Fruit fly (Drosophila melanogaster) whole organism, wandering third instar larva: Measurements from ENCODE around the gene CG33635.

Experiments
- Abd-B ChIP-seq: fragments of >200 bp; optimal IDR thresholded peaks from 2 replicates; lab custom pipeline; 2017; ENCODE audit warnings: missing biosample characterization, missing genetic modification characterization
- CG32264 ChIP-seq: fragments of 200-800 bp; sonication (Bioruptor generic); optimal IDR thresholded peaks from 2 replicates; lab custom pipeline; 2016; ENCODE audit warnings: missing biosample characterization, missing genetic modification characterization
- CG9705 ChIP-seq: fragments of 200-800 bp; sonication (Bioruptor generic); optimal IDR thresholded peaks from 2 replicates; lab custom pipeline; 2018; ENCODE audit warnings: missing biosample characterization, mild to moderate bottlenecking, missing genetic modification characterization
- CrebA ChIP-seq: fragments of 200-800 bp; sonication (Bioruptor generic); optimal IDR thresholded peaks from 2 replicates; lab custom pipeline; 2016; ENCODE audit warnings: missing biosample characterization, mild to moderate bottlenecking, missing genetic modification characterization, borderline replicate concordance
- Dfd ChIP-seq: fragments of >200 bp; optimal IDR thresholded peaks from 2 replicates; lab custom pipeline; 2017; ENCODE audit warnings: missing biosample characterization, missing genetic modification characterization
- Dif ChIP-seq: fragments of 200-275, 200-300 bp; sonication (Bioruptor generic); optimal IDR thresholded peaks from 2 replicates; lab custom pipeline; 2018; ENCODE audit warnings: missing biosample characterization, missing genetic modification characterization; ENCODE audit not compliant: partially characterized antibody
- GATAd ChIP-seq: sonication (Bioruptor generic); optimal IDR thresholded peaks from 2 replicates; lab custom pipeline; 2016; ENCODE audit warnings: missing biosample characterization, missing genetic modification characterization
- HLH106 ChIP-seq: fragments of 200-800 bp; optimal IDR thresholded peaks from 3 replicates; lab custom pipeline; 2019; ENCODE audit warnings: missing biosample characterization, mild to moderate bottlenecking, missing genetic modification characterization, moderate library complexity
- Hnf4 ChIP-seq: fragments of 200-800 bp; sonication (Bioruptor generic); optimal IDR thresholded peaks from 2 replicates; lab custom pipeline; 2016; ENCODE audit warnings: missing biosample characterization, mild to moderate bottlenecking, missing genetic modification characterization
- Hr78 ChIP-seq: fragments of >200 bp; optimal IDR thresholded peaks from 2 replicates; lab custom pipeline; 2017; ENCODE audit warnings: missing biosample characterization, missing genetic modification characterization
- Hr83 ChIP-seq: fragments of 200-300 bp; sonication (Bioruptor generic); optimal IDR thresholded peaks from 2 replicates; lab custom pipeline; 2016; ENCODE audit warnings: missing biosample characterization, mild to moderate bottlenecking, missing genetic modification characterization, moderate library complexity; ENCODE audit not compliant: poor library complexity, severe bottlenecking
- Jra ChIP-seq: sonication (Bioruptor generic); optimal IDR thresholded peaks from 2 replicates; lab custom pipeline; 2016; ENCODE audit warnings: missing biosample characterization, missing genetic modification characterization
- Mio ChIP-seq: sonication (Bioruptor generic); optimal IDR thresholded peaks from 2 replicates; lab custom pipeline; 2016; ENCODE audit warnings: missing biosample characterization, missing genetic modification characterization
- Myc ChIP-seq: fragments of >200 bp; optimal IDR thresholded peaks from 2 replicates; lab custom pipeline; 2017
- N ChIP-seq: fragments of >200 bp; optimal IDR thresholded peaks from 2 replicates; lab custom pipeline; 2018; ENCODE audit warnings: missing biosample characterization, missing external identifiers, missing genetic modification characterization
- OdsH ChIP-seq: fragments of 200-800 bp; sonication (Bioruptor generic); optimal IDR thresholded peaks from 2 replicates; lab custom pipeline; 2016; ENCODE audit warnings: missing biosample characterization, mild to moderate bottlenecking, missing genetic modification characterization
- Rel ChIP-seq, 2 experiments: fragments of 200-800 bp; sonication (Bioruptor generic) in 1 of 2; optimal IDR thresholded peaks; 2 replicates in 1 of 2; 3 replicates in 1 of 2; lab custom pipeline; 2016 to 2019; ENCODE audit warnings: mild to moderate bottlenecking in 2 of 2, missing biosample characterization in 2 of 2, missing genetic modification characterization in 2 of 2, moderate library complexity in 1 of 2
- Sp1 ChIP-seq: fragments of 200-800 bp; sonication (Bioruptor generic); optimal IDR thresholded peaks from 3 replicates; lab custom pipeline; 2019; ENCODE audit warnings: missing biosample characterization, mild to moderate bottlenecking, missing genetic modification characterization, moderate library complexity
- Vsx2 ChIP-seq: fragments of 200-300, 225-300 bp; sonication (Bioruptor generic); optimal IDR thresholded peaks from 2 replicates; lab custom pipeline; 2018; ENCODE audit warnings: missing biosample characterization, missing genetic modification characterization; ENCODE audit not compliant: partially characterized antibody
- br ChIP-seq: fragments of 200-800 bp; sonication (Bioruptor generic); optimal IDR thresholded peaks from 2 replicates; lab custom pipeline; 2016; ENCODE audit warnings: missing biosample characterization, missing genetic modification characterization
- brk ChIP-seq: fragments of 200-800 bp; sonication (Bioruptor generic); optimal IDR thresholded peaks from 2 replicates; lab custom pipeline; 2016; ENCODE audit warnings: missing biosample characterization, mild to moderate bottlenecking, missing genetic modification characterization
- dl ChIP-seq, 2 experiments: fragments of 175-275, 200-275 bp in 1 of 2; fragments of 200-275 bp in 1 of 2; sonication (Bioruptor generic); optimal IDR thresholded peaks; lab custom pipeline; 2018; ENCODE audit warnings: mild to moderate bottlenecking in 2 of 2, missing biosample characterization in 2 of 2, missing genetic modification characterization in 2 of 2, moderate library complexity in 2 of 2; ENCODE audit not compliant: partially characterized antibody in 2 of 2, insufficient read depth in 1 of 2
- dmrt93B ChIP-seq: fragments of 200-800 bp; sonication (Bioruptor generic); optimal IDR thresholded peaks from 2 replicates; lab custom pipeline; 2018; ENCODE audit warnings: missing biosample characterization, mild to moderate bottlenecking, missing genetic modification characterization
- dsf ChIP-seq: sonication (Bioruptor generic); optimal IDR thresholded peaks from 2 replicates; lab custom pipeline; 2016; ENCODE audit warnings: missing biosample characterization, missing genetic modification characterization, borderline replicate concordance
- ey ChIP-seq: fragments of 200-800 bp; sonication (Bioruptor generic); optimal IDR thresholded peaks from 2 replicates; lab custom pipeline; 2016; ENCODE audit warnings: missing biosample characterization, missing genetic modification characterization
- foxo ChIP-seq, 2 experiments: fragments of 200-800 bp; sonication (Bioruptor generic); optimal IDR thresholded peaks; 2 replicates in 1 of 2; 3 replicates in 1 of 2; lab custom pipeline; 2016 to 2017; ENCODE audit warnings: missing biosample characterization in 2 of 2, missing genetic modification characterization in 2 of 2
- fru ChIP-seq: fragments of 200-800 bp; sonication (Bioruptor generic); optimal IDR thresholded peaks from 3 replicates; lab custom pipeline; 2016; ENCODE audit warnings: missing biosample characterization, mild to moderate bottlenecking, missing genetic modification characterization
- h ChIP-seq: fragments of 200-800 bp; sonication (Bioruptor generic); optimal IDR thresholded peaks from 3 replicates; lab custom pipeline; 2016; ENCODE audit warnings: missing biosample characterization, mild to moderate bottlenecking, missing genetic modification characterization
- jim ChIP-seq: fragments of 175-275, 200-325 bp; sonication (Bioruptor generic); optimal IDR thresholded peaks from 2 replicates; lab custom pipeline; 2016; ENCODE audit warnings: missing biosample characterization, mild to moderate bottlenecking, missing genetic modification characterization
- lola ChIP-seq: fragments of >200 bp; optimal IDR thresholded peaks from 2 replicates; lab custom pipeline; 2017; ENCODE audit warnings: missing biosample characterization, missing genetic modification characterization
- pan ChIP-seq: fragments of >200 bp; optimal IDR thresholded peaks from 2 replicates; lab custom pipeline; 2017
- psq ChIP-seq: fragments of 200-800 bp; sonication (Bioruptor generic); optimal IDR thresholded peaks from 3 replicates; lab custom pipeline; 2017; ENCODE audit warnings: missing biosample characterization, mild to moderate bottlenecking, missing genetic modification characterization, moderate library complexity
- rgr ChIP-seq: fragments of 200-800 bp; sonication (Bioruptor generic); optimal IDR thresholded peaks from 3 replicates; lab custom pipeline; 2016; ENCODE audit warnings: missing biosample characterization, mild to moderate bottlenecking, missing genetic modification characterization
- sage ChIP-seq: fragments of 200-800 bp; sonication (Bioruptor generic); optimal IDR thresholded peaks from 2 replicates; lab custom pipeline; 2016; ENCODE audit warnings: missing biosample characterization, mild to moderate bottlenecking, missing genetic modification characterization
- sv ChIP-seq: fragments of 200-800 bp; sonication (Bioruptor generic); optimal IDR thresholded peaks from 3 replicates; lab custom pipeline; 2016; ENCODE audit warnings: missing biosample characterization, missing genetic modification characterization
- tai ChIP-seq: sonication (Bioruptor generic); optimal IDR thresholded peaks from 2 replicates; lab custom pipeline; 2016; ENCODE audit warnings: missing biosample characterization, missing genetic modification characterization
- usp ChIP-seq: fragments of >200 bp; optimal IDR thresholded peaks from 2 replicates; lab custom pipeline; 2017; ENCODE audit warnings: missing biosample characterization, missing genetic modification characterization
- woc ChIP-seq: sonication (Bioruptor generic); optimal IDR thresholded peaks from 2 replicates; lab custom pipeline; 2016; ENCODE audit warnings: missing biosample characterization, mild to moderate bottlenecking, missing genetic modification characterization

CG33635 gene

dm6 chr2L:168270-168901 lies 9.9 kb upstream of the CG33635 start:
- TF ChIP-seq dsf (GFP tag; lab: Kevin White, UChicago) (no peak), Hnf4 (GFP tag; lab: Kevin White, UChicago) (peak; percentile 11), jim (no peak), GATAd (GFP tag; lab: Kevin White, UChicago) (no peak), fru (GFP tag; lab: Kevin White, UChicago) (no peak), sage (GFP tag; lab: Kevin White, UChicago) (peak; percentile 13), Hr83 (GFP tag; lab: Kevin White, UChicago) (peak; percentile 57), usp (GFP tag; lab: Kevin White, UChicago) (no peak), foxo (GFP tag; optimal IDR thresholded peaks at IDR 0.05; lab: Kevin White, UChicago) (no peak), pan (no peak), sv (GFP tag; lab: Kevin White, UChicago) (no peak), brk (peak; percentile 40), CG9705 (GFP tag; lab: Kevin White, UChicago) (no peak), tai (GFP tag; lab: Kevin White, UChicago) (no peak), CG32264 (GFP tag; lab: Kevin White, UChicago) (no peak)
- TF ChIP-seq, all 38 proteins: peak for 4

DNA sequence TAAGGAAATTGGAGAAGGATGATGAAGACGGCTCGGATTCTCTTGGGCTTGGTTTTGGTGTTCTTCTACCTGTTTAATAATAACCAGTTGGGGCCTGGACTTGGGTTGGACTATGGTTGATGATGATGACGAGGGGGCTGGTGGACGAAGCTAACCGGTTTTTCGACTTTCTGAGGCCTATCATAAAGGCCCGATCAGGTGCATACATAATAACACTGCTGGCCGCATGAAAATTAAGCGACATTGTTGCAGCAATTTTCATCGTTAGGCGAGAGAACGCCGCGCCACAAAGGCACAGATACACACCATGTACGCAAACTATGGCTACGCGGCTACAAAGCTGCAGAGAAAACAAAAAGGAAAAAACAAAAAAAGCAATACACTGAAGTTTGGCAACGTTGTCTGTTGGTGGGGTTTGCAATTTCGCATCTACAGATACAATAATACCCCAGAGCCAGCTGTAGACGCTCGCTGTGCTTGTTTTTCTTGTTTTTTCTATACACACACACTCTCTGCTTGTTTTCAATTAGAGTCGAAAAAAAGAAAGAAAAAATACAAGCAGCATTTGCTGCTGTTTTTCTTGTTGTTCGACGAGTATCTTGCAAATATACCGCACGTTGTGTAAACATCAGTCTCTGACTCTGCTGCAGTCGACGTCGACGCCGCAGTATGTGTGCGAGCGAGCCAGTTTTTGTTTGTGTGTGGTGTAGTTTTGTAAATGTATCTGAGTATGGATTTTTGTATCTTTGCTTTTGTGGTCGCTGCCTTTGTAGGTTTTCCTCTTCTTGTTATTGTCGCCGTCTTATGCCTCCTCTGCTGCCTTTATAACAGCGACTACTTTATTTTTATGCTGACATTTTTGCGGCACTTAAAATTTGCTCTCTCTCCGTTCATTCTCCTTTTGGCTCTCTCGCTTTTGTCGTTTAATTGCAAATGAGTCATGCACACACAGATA lies 7.9 kb upstream of the CG33635 start:
- TF ChIP-seq ey (GFP tag; lab: Kevin White, UChicago) (peak; percentile 49), dsf (GFP tag; lab: Kevin White, UChicago) (peak; percentile 86), br (peak; percentile 90), sv (GFP tag; lab: Kevin White, UChicago) (peak; percentile 30), Mio (GFP tag; lab: Kevin White, UChicago) (peak; percentile 40), Vsx2 (peak; percentile 76), Myc (lab: Kevin White, UChicago) (no peak), jim (peak; percentile 93), h (GFP tag; lab: Kevin White, UChicago) (peak; percentile 89), foxo (GFP tag; optimal IDR thresholded peaks at IDR 0.05; lab: Kevin White, UChicago) (peak; percentile 74 to 97), fru (GFP tag; lab: Kevin White, UChicago) (peak; percentile 88), Dfd (GFP tag; lab: Kevin White, UChicago) (no peak), sage (GFP tag; lab: Kevin White, UChicago) (peak; percentile 97), woc (peak; percentile 80), OdsH (GFP tag; lab: Kevin White, UChicago) (peak; percentile 90), Hr83 (GFP tag; lab: Kevin White, UChicago) (peak; percentile 97), Sp1 (GFP tag; lab: Kevin White, UChicago) (peak; percentile 94), CG32264 (GFP tag; lab: Kevin White, UChicago) (peak; percentile 93), HLH106 (tag; lab: Kevin White, UChicago) (peak; percentile 62), dmrt93B (GFP tag; lab: Kevin White, UChicago) (peak; percentile 51), Hr78 (GFP tag; lab: Kevin White, UChicago) (no peak), Dif (GFP tag; lab: Kevin White, UChicago) (peak; percentile 82), N (GFP tag; lab: Kevin White, UChicago) (no peak), Jra (GFP tag; lab: Kevin White, UChicago) (peak; percentile 94), rgr (GFP tag; lab: Kevin White, UChicago) (peak; percentile 88), pan (no peak), usp (GFP tag; lab: Kevin White, UChicago) (no peak), Abd-B (GFP tag; lab: Kevin White, UChicago) (no peak), dl (GFP tag; optimal IDR thresholded peaks at IDR 0.05; lab: Kevin White, UChicago; ENCODE audit: insufficient read depth in 1 of 2, partially characterized antibody in 2 of 2) (peak; percentile 57 to 60), psq (GFP tag; lab: Kevin White, UChicago) (peak; percentile 83), Rel (GFP tag; optimal IDR thresholded peaks at IDR 0.05; lab: Kevin White, UChicago) (peak; percentile 92), Rel (tag; optimal IDR thresholded peaks at IDR 0.05; lab: Kevin White, UChicago) (peak; percentile 82), CrebA (GFP tag; lab: Kevin White, UChicago) (peak; percentile 98), GATAd (GFP tag; lab: Kevin White, UChicago) (no peak), tai (GFP tag; lab: Kevin White, UChicago) (peak; percentile 93), brk (peak; percentile 98), Hnf4 (GFP tag; lab: Kevin White, UChicago) (peak; percentile 89), CG9705 (GFP tag; lab: Kevin White, UChicago) (peak; percentile 83), lola (GFP tag; lab: Kevin White, UChicago) (no peak)
